Fruit fly (Drosophila melanogaster): Measurements from ENCODE around the gene CG31323.

The CG31323 gene

dm6 chr3R:26214301-26214700, 43.7 kb downstream of the CG31323 start:
- TF ChIP-seq acj6 (GFP tag; optimal IDR thresholded peaks at IDR 0.05) (peak; percentile 31), CG32006 (GFP tag; optimal IDR thresholded peaks at IDR 0.05) (peak; percentile 31), CG34406 (GFP tag; optimal IDR thresholded peaks at IDR 0.05) (no peak), fd85E (GFP tag; optimal IDR thresholded peaks at IDR 0.05) (no peak), CG10631 (GFP tag; optimal IDR thresholded peaks at IDR 0.05) (peak; percentile 1), Eip78C (GFP tag) (peak; percentile 72), cyc (GFP tag; optimal IDR thresholded peaks at IDR 0.05) (no peak), Met (GFP tag; optimal IDR thresholded peaks at IDR 0.05) (peak; percentile 14), Hr39 (GFP tag; optimal IDR thresholded peaks at IDR 0.05) (peak; percentile 16), dac (GFP tag; optimal IDR thresholded peaks at IDR 0.05) (no peak), spab (GFP tag; optimal IDR thresholded peaks at IDR 0.05) (no peak), ss (GFP tag; optimal IDR thresholded peaks at IDR 0.05) (no peak), OdsH (GFP tag; optimal IDR thresholded peaks at IDR 0.05) (peak; percentile 12), CG16779 (tag; optimal IDR thresholded peaks at IDR 0.05) (no peak), pdm3 (GFP tag; optimal IDR thresholded peaks at IDR 0.05) (peak; percentile 16), salr (GFP tag; optimal IDR thresholded peaks at IDR 0.05) (no peak), esn (GFP tag; optimal IDR thresholded peaks at IDR 0.05) (no peak), vri (GFP tag; optimal IDR thresholded peaks at IDR 0.05) (no peak), CG7368 (GFP tag; optimal IDR thresholded peaks at IDR 0.05) (no peak), Eip93F (GFP tag; optimal IDR thresholded peaks at IDR 0.05) (no peak), CG11294 (GFP tag; IDR thresholded peaks at IDR 0.05) (peak; percentile 27; the same call in 1 of the 2 replicates), CG10669 (GFP tag; optimal IDR thresholded peaks at IDR 0.05) (no peak), Hr4 (GFP tag; optimal IDR thresholded peaks at IDR 0.05) (no peak), Ets21C (GFP tag; optimal IDR thresholded peaks at IDR 0.05) (no peak), fkh (GFP tag; optimal IDR thresholded peaks at IDR 0.05) (no peak), Blimp-1 (GFP tag; optimal IDR thresholded peaks at IDR 0.05) (no peak), net (GFP tag; optimal IDR thresholded peaks at IDR 0.05) (no peak), CG6792 (GFP tag; optimal IDR thresholded peaks at IDR 0.05) (peak; percentile 20), CG9139 (GFP tag; optimal IDR thresholded peaks at IDR 0.05) (no peak), Lpt (GFP tag; optimal IDR thresholded peaks at IDR 0.05) (no peak), CG3032 (tag; optimal IDR thresholded peaks at IDR 0.05) (no peak), CG3919 (GFP tag; optimal IDR thresholded peaks at IDR 0.05) (no peak), Hr38 (GFP tag; optimal IDR thresholded peaks at IDR 0.05) (no peak), lz (GFP tag; optimal IDR thresholded peaks at IDR 0.05) (peak; percentile 11), Sox14 (GFP tag; optimal IDR thresholded peaks at IDR 0.05) (peak; percentile 19), CG8119 (GFP tag; IDR thresholded peaks at IDR 0.05) (no peak), Gug (GFP tag; IDR thresholded peaks at IDR 0.05) (no peak), CG6854 (GFP tag; optimal IDR thresholded peaks at IDR 0.05) (no peak), svp (GFP tag) (peak; percentile 62), CG6276 (GFP tag; optimal IDR thresholded peaks at IDR 0.05) (no peak), Sox102F (GFP tag; optimal IDR thresholded peaks at IDR 0.05) (no peak), CG8632 (GFP tag; optimal IDR thresholded peaks at IDR 0.05) (no peak), Eip75B (GFP tag; optimal IDR thresholded peaks at IDR 0.05) (peak; percentile 14), Ets96B (tag; optimal IDR thresholded peaks at IDR 0.05) (no peak), topi (GFP tag; optimal IDR thresholded peaks at IDR 0.05) (no peak), CG4318 (GFP tag; optimal IDR thresholded peaks at IDR 0.05) (no peak), Smox (GFP tag; optimal IDR thresholded peaks at IDR 0.05) (no peak), CG6808 (GFP tag; optimal IDR thresholded peaks at IDR 0.05) (no peak), CG11762 (GFP tag; optimal IDR thresholded peaks at IDR 0.05; ENCODE audit: insufficient read depth) (no peak), fd59A (GFP tag; optimal IDR thresholded peaks at IDR 0.05) (no peak), CG11902 (GFP tag; optimal IDR thresholded peaks at IDR 0.05) (no peak), CG1621 (tag; optimal IDR thresholded peaks at IDR 0.05) (no peak), achi (GFP tag; optimal IDR thresholded peaks at IDR 0.05) (no peak)
